Fruit fly (Drosophila melanogaster) whole organism, embryonic: ENCODE results near the gene CG14232.
A peak's percentile ranks its signal among the peaks of the same experiment; 100 is the strongest.

ENCODE experiments used
- Bgb ChIP-seq: fragments of 200-800 bp; sonication (Bioruptor generic); IDR thresholded peaks from 2 replicates; pipeline ENCODE4 v1.3.6; 2022; ENCODE audit warnings: missing biosample characterization, missing genetic modification characterization; ENCODE audit not compliant: partially characterized antibody
- CG12104 ChIP-seq: fragments of 200-800 bp; sonication (Bioruptor generic); optimal IDR thresholded peaks from 3 replicates; lab custom pipeline; 2016; ENCODE audit warnings: missing biosample characterization, missing genetic modification characterization
- CG12236 ChIP-seq: fragments of 200-800 bp; sonication (Bioruptor generic); optimal IDR thresholded peaks from 2 replicates; lab custom pipeline; 2016; ENCODE audit warnings: missing biosample characterization, missing genetic modification characterization
- CG12391 ChIP-seq: fragments of 200-800 bp; sonication (Bioruptor generic); optimal IDR thresholded peaks from 3 replicates; lab custom pipeline; 2018; ENCODE audit warnings: missing biosample characterization, mild to moderate bottlenecking, missing genetic modification characterization, moderate library complexity
- CG13424 ChIP-seq: fragments of 200-800 bp; sonication (Bioruptor generic); optimal IDR thresholded peaks from 2 replicates; lab custom pipeline; 2019; ENCODE audit warnings: missing biosample characterization, mild to moderate bottlenecking, missing genetic modification characterization, moderate library complexity
- CG14860 ChIP-seq: fragments of 200-800 bp; sonication (Bioruptor generic); IDR thresholded peaks from 3 replicates; pipeline ENCODE4 v1.3.6; 2022; ENCODE audit warnings: missing biosample characterization, missing genetic modification characterization; ENCODE audit not compliant: partially characterized antibody
- CG15514 ChIP-seq: fragments of 200-800 bp; sonication (Bioruptor generic); optimal IDR thresholded peaks from 3 replicates; lab custom pipeline; 2017; ENCODE audit warnings: missing biosample characterization, missing genetic modification characterization, mild to moderate bottlenecking, moderate library complexity, missing genetic modification reagents
- CG1603 ChIP-seq: fragments of 200-800 bp; sonication (Bioruptor generic); optimal IDR thresholded peaks from 2 replicates; lab custom pipeline; 2019; ENCODE audit warnings: missing biosample characterization, mild to moderate bottlenecking, missing genetic modification characterization, moderate library complexity
- CG16813 ChIP-seq: fragments of 200-800 bp; sonication (Bioruptor generic); IDR thresholded peaks from 3 replicates; pipeline ENCODE4 v1.3.6; 2022; ENCODE audit warnings: missing biosample characterization, missing genetic modification characterization; ENCODE audit not compliant: partially characterized antibody
- CG18599 ChIP-seq: fragments of 200-800 bp; sonication (Bioruptor generic); optimal IDR thresholded peaks from 3 replicates; lab custom pipeline; 2017; ENCODE audit warnings: missing biosample characterization, missing genetic modification characterization, mild to moderate bottlenecking, moderate library complexity, missing genetic modification reagents
- CG2129 ChIP-seq: fragments of 200-800 bp; sonication (Bioruptor generic); IDR thresholded peaks from 2 replicates; pipeline ENCODE4 v1.3.6; 2022; ENCODE audit warnings: missing biosample characterization, missing genetic modification characterization; ENCODE audit not compliant: partially characterized antibody
- CG30403 ChIP-seq: fragments of 200-800 bp; sonication (Bioruptor generic); optimal IDR thresholded peaks from 3 replicates; lab custom pipeline; 2016; ENCODE audit warnings: missing biosample characterization, missing genetic modification characterization
- CG34224 ChIP-seq: fragments of 200-800 bp; sonication (Bioruptor generic); IDR thresholded peaks from 3 replicates; pipeline ENCODE4 v1.3.6; 2022; ENCODE audit warnings: missing biosample characterization, missing genetic modification characterization; ENCODE audit not compliant: partially characterized antibody
- CG6272 ChIP-seq: fragments of 200-800 bp; sonication (Bioruptor generic); IDR thresholded peaks from 2 replicates; pipeline ENCODE4 v1.3.6; 2022; ENCODE audit warnings: missing biosample characterization, missing genetic modification characterization
- CG6791 ChIP-seq: fragments of 200-800 bp; sonication (Bioruptor generic); IDR thresholded peaks from 3 replicates; pipeline ENCODE4 v1.3.6; 2022; ENCODE audit warnings: missing biosample characterization, missing genetic modification characterization; ENCODE audit not compliant: partially characterized antibody
- CG8290 ChIP-seq, 3 experiments: fragments of 200-800 bp; sonication (Bioruptor generic); optimal IDR thresholded peaks; 2 replicates each; lab custom pipeline; 2016 to 2019; ENCODE audit warnings: missing biosample characterization in 3 of 3, missing genetic modification characterization in 3 of 3, mild to moderate bottlenecking in 2 of 3, moderate library complexity in 1 of 3
- CG9932 ChIP-seq: fragments of 200-800 bp; sonication (Bioruptor generic); IDR thresholded peaks from 2 replicates; pipeline ENCODE4 v1.3.6; 2022; ENCODE audit warnings: missing biosample characterization, missing genetic modification characterization
- Dll ChIP-seq: fragments of 200-800 bp; sonication (Bioruptor generic); IDR thresholded peaks from 4 replicates; pipeline ENCODE4 v1.3.6; 2022; ENCODE audit warnings: missing biosample characterization, missing genetic modification characterization; ENCODE audit not compliant: partially characterized antibody
- Doc3 ChIP-seq: fragments of 200-800 bp; sonication (Bioruptor generic); IDR thresholded peaks from 3 replicates; pipeline ENCODE4 v1.3.6; 2022; ENCODE audit warnings: missing biosample characterization, missing genetic modification characterization; ENCODE audit not compliant: partially characterized antibody
- Dp ChIP-seq: fragments of 200-800 bp; sonication (Bioruptor generic); optimal IDR thresholded peaks from 2 replicates; lab custom pipeline; 2018; ENCODE audit warnings: missing biosample characterization, mild to moderate bottlenecking, missing genetic modification characterization, moderate library complexity
- Gsc ChIP-seq: fragments of 200-800 bp; sonication (Bioruptor generic); IDR thresholded peaks from 2 replicates; pipeline ENCODE4 v1.3.6; 2022; ENCODE audit warnings: missing biosample characterization, missing genetic modification characterization
- HLH54F ChIP-seq: fragments of 200-800 bp; sonication (Bioruptor generic); optimal IDR thresholded peaks from 3 replicates; lab custom pipeline; 2016; ENCODE audit warnings: missing biosample characterization, missing genetic modification characterization
- Max ChIP-seq: fragments of 200-800 bp; sonication (Bioruptor generic); optimal IDR thresholded peaks from 2 replicates; lab custom pipeline; 2016; ENCODE audit warnings: missing biosample characterization, mild to moderate bottlenecking, missing genetic modification characterization
- Med ChIP-seq: fragments of 200-800 bp; sonication (Bioruptor generic); peaks from one replicate; lab custom pipeline; 2016; ENCODE audit warnings: missing biosample characterization, missing genetic modification characterization, mild to moderate bottlenecking, inconsistent platforms, moderate library complexity
- Myb ChIP-seq: fragments of 200-800 bp; sonication (Bioruptor generic); optimal IDR thresholded peaks from 2 replicates; lab custom pipeline; 2016; ENCODE audit warnings: missing biosample characterization, missing genetic modification characterization
- Scr ChIP-seq: fragments of 200-800 bp; sonication (Bioruptor generic); IDR thresholded peaks from 2 replicates; pipeline ENCODE4 v1.3.6; 2022; ENCODE audit warnings: missing biosample characterization, missing genetic modification characterization; ENCODE audit not compliant: partially characterized antibody
- YL-1 ChIP-seq: fragments of 200-800 bp; sonication (Bioruptor generic); optimal IDR thresholded peaks from 3 replicates; lab custom pipeline; 2017; ENCODE audit warnings: missing biosample characterization, mild to moderate bottlenecking, missing genetic modification characterization
- ac ChIP-seq: fragments of 200-800 bp; sonication (Bioruptor generic); optimal IDR thresholded peaks from 3 replicates; lab custom pipeline; 2017; ENCODE audit warnings: missing biosample characterization, mild to moderate bottlenecking, missing genetic modification characterization
- cad ChIP-seq: fragments of >200 bp; optimal IDR thresholded peaks from 2 replicates; lab custom pipeline; 2017; ENCODE audit warnings: missing biosample characterization, missing genetic modification characterization
- cato ChIP-seq: fragments of 200-800 bp; sonication (Bioruptor generic); optimal IDR thresholded peaks from 2 replicates; lab custom pipeline; 2016; ENCODE audit warnings: missing biosample characterization, missing genetic modification characterization, borderline replicate concordance
- chn ChIP-seq: fragments of 200-800 bp; sonication (Bioruptor generic); optimal IDR thresholded peaks from 2 replicates; lab custom pipeline; 2016; ENCODE audit warnings: missing biosample characterization, missing genetic modification characterization
- gce ChIP-seq: fragments of 200-800 bp; sonication (Bioruptor generic); IDR thresholded peaks from 3 replicates; pipeline ENCODE4 v1.3.6; 2022; ENCODE audit warnings: missing biosample characterization, missing genetic modification characterization
- gem ChIP-seq: fragments of 200-800 bp; sonication (Bioruptor generic); optimal IDR thresholded peaks from 2 replicates; lab custom pipeline; 2019; ENCODE audit warnings: missing biosample characterization, mild to moderate bottlenecking, missing genetic modification characterization, moderate library complexity
- gsb ChIP-seq: fragments of 200-800 bp; sonication (Bioruptor generic); IDR thresholded peaks from 2 replicates; pipeline ENCODE4 v1.3.6; 2022; ENCODE audit warnings: missing biosample characterization, missing genetic modification characterization
- hbn ChIP-seq: fragments of 200-800 bp; sonication (Bioruptor generic); IDR thresholded peaks from 2 replicates; pipeline ENCODE4 v1.3.6; 2022; ENCODE audit warnings: missing biosample characterization, missing genetic modification characterization; ENCODE audit not compliant: partially characterized antibody
- knrl ChIP-seq: fragments of 200-800 bp; sonication (Bioruptor generic); IDR thresholded peaks from 3 replicates; pipeline ENCODE4 v1.3.6; 2022; ENCODE audit warnings: missing biosample characterization, missing genetic modification characterization; ENCODE audit not compliant: partially characterized antibody
- mam ChIP-seq: fragments of 200-800 bp; sonication (Bioruptor generic); optimal IDR thresholded peaks from 3 replicates; lab custom pipeline; 2016; ENCODE audit warnings: missing biosample characterization, missing genetic modification characterization
- onecut ChIP-seq: fragments of 200-800 bp; sonication (Bioruptor generic); IDR thresholded peaks from 2 replicates; pipeline ENCODE4 v1.3.6; 2022; ENCODE audit warnings: missing biosample characterization, missing genetic modification characterization
- pzg ChIP-seq: fragments of 200-800 bp; sonication (Bioruptor generic); optimal IDR thresholded peaks from 3 replicates; lab custom pipeline; 2018; ENCODE audit warnings: missing biosample characterization, mild to moderate bottlenecking, missing genetic modification characterization, moderate library complexity
- row ChIP-seq: fragments of 200-800 bp; sonication (Bioruptor generic); IDR thresholded peaks from 3 replicates; pipeline ENCODE4 v1.3.6; 2022; ENCODE audit warnings: missing biosample characterization, missing genetic modification characterization
- sna ChIP-seq: fragments of 200-800 bp; sonication (Bioruptor generic); IDR thresholded peaks from 2 replicates; pipeline ENCODE4 v1.3.6; 2022; ENCODE audit warnings: missing biosample characterization, missing genetic modification characterization; ENCODE audit not compliant: partially characterized antibody
- tna ChIP-seq: fragments of 200-800 bp; sonication (Bioruptor generic); IDR thresholded peaks from 2 replicates; pipeline ENCODE4 v1.3.6; 2022; ENCODE audit warnings: missing biosample characterization, missing genetic modification characterization; ENCODE audit not compliant: partially characterized antibody
- trem ChIP-seq: fragments of 200-800 bp; optimal IDR thresholded peaks from 3 replicates; lab custom pipeline; 2019; ENCODE audit warnings: missing biosample characterization, mild to moderate bottlenecking, missing genetic modification characterization, moderate library complexity
- unc-4 ChIP-seq: fragments of 200-800 bp; sonication (Bioruptor generic); IDR thresholded peaks from 2 replicates; pipeline ENCODE4 v1.3.6; 2022; ENCODE audit warnings: missing biosample characterization, missing genetic modification characterization; ENCODE audit not compliant: partially characterized antibody
- vnd ChIP-seq: fragments of 200-800 bp; sonication (Bioruptor generic); IDR thresholded peaks from 3 replicates; pipeline ENCODE4 v1.3.6; 2022; ENCODE audit warnings: missing biosample characterization, missing genetic modification characterization; ENCODE audit not compliant: partially characterized antibody
- vvl ChIP-seq: fragments of 200-800 bp; sonication (Bioruptor generic); IDR thresholded peaks from 2 replicates; pipeline ENCODE4 v1.3.6; 2022; ENCODE audit warnings: missing biosample characterization, missing genetic modification characterization

The CG14232 gene

dm6 chrX:19663859-19664728, 40.0 kb downstream of the CG14232 start, which contains the start of the genes CG14223 and Ssu72 (continued):
- TF ChIP-seq CG8290 (GFP tag; optimal IDR thresholded peaks at IDR 0.05; lab: Kevin White, UChicago) (no peak), CG8290 (tag; optimal IDR thresholded peaks at IDR 0.05; lab: Kevin White, UChicago) (peak in 1 of 2 experiments; percentile 47), CG14860 (peak; percentile 49; the same call in 2 of the 3 replicates), row (GFP tag; lab: Robert Waterston, UW) (peak; percentile 34), unc-4 (GFP tag; lab: Robert Waterston, UW) (peak; percentile 62), ac (no peak), gce (GFP tag; lab: Robert Waterston, UW) (no peak), tna (GFP tag; lab: Robert Waterston, UW) (peak; percentile 60), CG15514 (GFP tag; lab: Kevin White, UChicago) (peak; percentile 13), CG12391 (peak; percentile 3), mam (GFP tag; lab: Kevin White, UChicago) (peak; percentile 19), cato (GFP tag; lab: Kevin White, UChicago) (no peak), chn (no peak), Myb (peak; percentile 71), hbn (peak; percentile 73), gem (tag; lab: Kevin White, UChicago) (peak; percentile 13), sna (GFP tag; lab: Robert Waterston, UW) (peak; percentile 74), Bgb (GFP tag; lab: Robert Waterston, UW) (peak; percentile 81), onecut (GFP tag; lab: Robert Waterston, UW) (peak; percentile 81), CG1603 (tag; lab: Kevin White, UChicago) (peak; percentile 45), CG6791 (GFP tag; lab: Robert Waterston, UW) (peak; percentile 78), trem (tag; lab: Kevin White, UChicago) (peak; percentile 6), CG13424 (no peak), Scr (GFP tag; lab: Robert Waterston, UW) (peak; percentile 84), cad (no peak), CG12236 (GFP tag; lab: Kevin White, UChicago) (no peak), Max (no peak), CG2129 (peak; percentile 71), YL-1 (peak; percentile 21), pzg (peak; percentile 59), Med (GFP tag; lab: Kevin White, UChicago) (peak; percentile 82), Dll (GFP tag; lab: Robert Waterston, UW) (peak; percentile 89), Doc3 (GFP tag; lab: Robert Waterston, UW) (peak; percentile 80), CG9932 (GFP tag; lab: Robert Waterston, UW) (peak; percentile 58), CG18599 (GFP tag; lab: Kevin White, UChicago) (no peak), vnd (GFP tag; lab: Robert Waterston, UW) (peak; percentile 70), vvl (GFP tag; lab: Robert Waterston, UW) (peak; percentile 32; the same call in 1 of the 2 replicates), knrl (GFP tag; lab: Robert Waterston, UW) (peak; percentile 78; the same call in 2 of the 3 replicates), CG30403 (GFP tag; lab: Kevin White, UChicago) (peak; percentile 29), CG34224 (GFP tag; lab: Robert Waterston, UW) (peak; percentile 75), Dp (GFP tag; lab: Kevin White, UChicago) (peak; percentile 86), HLH54F (GFP tag; lab: Kevin White, UChicago) (peak; percentile 7), Gsc (no peak), CG16813 (GFP tag; lab: Robert Waterston, UW) (peak; percentile 75), CG12104 (GFP tag; lab: Kevin White, UChicago) (no peak), gsb (GFP tag; lab: Robert Waterston, UW) (no peak), CG6272 (GFP tag; lab: Robert Waterston, UW) (no peak)
